Worm (Caenorhabditis elegans): Measurements from ENCODE around the gene vhp-1.

The vhp-1 gene

ce11 chrII:5336660-5337494, 13.8 kb downstream of the vhp-1 start (continued):
- no peak for TF ChIP-seq skn-1 (tag; optimal IDR thresholded peaks at IDR 0.05)
- TF ChIP-seq fkh-10 (GFP tag; optimal IDR thresholded peaks at IDR 0.05): peak; percentile 40
- TF ChIP-seq F26F4.8 (GFP tag; conservative IDR thresholded peaks at IDR 0.05): no peak
- TF ChIP-seq nhr-48 (tag; optimal IDR thresholded peaks at IDR 0.05): peak; percentile 36
- peak; percentile 37 to 59 for TF ChIP-seq mdl-1 (tag; optimal IDR thresholded peaks at IDR 0.05)
- no peak for TF ChIP-seq zfp-3 (GFP tag; conservative IDR thresholded peaks at IDR 0.05)
- TF ChIP-seq nhr-25 (tag; optimal IDR thresholded peaks at IDR 0.05; ENCODE audit: borderline replicate concordance, insufficient read depth): peak; percentile 39
- TF ChIP-seq lir-3 (tag; optimal IDR thresholded peaks at IDR 0.05): no peak
- peak; percentile 29 for TF ChIP-seq ces-1 (GFP tag; optimal IDR thresholded peaks at IDR 0.05)
- no peak for TF ChIP-seq R02D3.7 (tag; optimal IDR thresholded peaks at IDR 0.05)

ce11 chrII:5337495-5337840, 14.4 kb downstream of the vhp-1 start:
- TF ChIP-seq daf-12 (tag; optimal IDR thresholded peaks at IDR 0.05) (no peak), T20F7.1 (GFP tag; optimal IDR thresholded peaks at IDR 0.05) (no peak), F49E8.2 (tag; optimal IDR thresholded peaks at IDR 0.05; ENCODE audit: borderline replicate concordance) (no peak), zip-11 (GFP tag; IDR thresholded peaks at IDR 0.05) (no peak), daf-16 (GFP tag; optimal IDR thresholded peaks at IDR 0.05) (no peak), daf-16 (tag; optimal IDR thresholded peaks at IDR 0.05) (peak; percentile 15), mep-1 (tag; optimal IDR thresholded peaks at IDR 0.05) (peak; percentile 19), unc-62 (GFP tag; optimal IDR thresholded peaks at IDR 0.05 in 1 of 2) (peak in 1 of 2 experiments; percentile 50), unc-62 (tag; optimal IDR thresholded peaks at IDR 0.05) (no peak), nhr-28 (tag; optimal IDR thresholded peaks at IDR 0.05) (peak; percentile 13)

DNA sequence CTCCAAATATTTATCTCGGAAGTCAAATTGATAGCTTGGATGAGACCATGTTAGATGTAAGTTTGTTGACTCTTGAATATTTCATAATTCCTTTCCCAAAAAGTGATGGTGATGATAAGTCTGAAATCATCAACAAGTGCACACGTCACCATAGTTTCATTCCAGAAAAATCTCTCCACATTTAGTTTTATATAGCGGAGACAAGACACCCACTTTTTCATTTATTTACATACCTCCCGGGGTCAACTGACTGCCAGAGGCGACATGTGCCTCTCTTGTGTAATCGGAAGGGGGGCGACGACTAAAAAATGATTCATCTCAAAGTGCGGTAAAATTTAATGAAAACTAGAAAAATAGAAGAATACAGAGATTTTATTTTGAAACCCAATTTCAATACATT, 15.2 kb downstream of the vhp-1 start:
- TF ChIP-seq tra-1 (GFP tag; IDR thresholded peaks at IDR 0.05): 0 out of 2 replicates have a peak, but pooled peaks have one; percentile 20
- TF ChIP-seq lir-3 (tag; optimal IDR thresholded peaks at IDR 0.05): no peak
- TF ChIP-seq ZK337.2 (GFP tag; IDR thresholded peaks at IDR 0.05): no peak
- peak; percentile 73 for TF ChIP-seq dve-1 (tag; optimal IDR thresholded peaks at IDR 0.05; ENCODE audit: insufficient read depth)
- peak in 1 of 2 experiments; percentile 51 for TF ChIP-seq mdl-1 (tag; optimal IDR thresholded peaks at IDR 0.05)
- no peak for TF ChIP-seq pha-4 (GFP tag; IDR thresholded peaks at IDR 0.05)
- TF ChIP-seq pha-4 (tag; optimal IDR thresholded peaks at IDR 0.05): peak; percentile 92
- TF ChIP-seq lsy-2 (tag; optimal IDR thresholded peaks at IDR 0.05): peak in 1 of 2 experiments; percentile 30
- TF ChIP-seq aha-1 (tag): peak; percentile 91
- TF ChIP-seq R02D3.7 (tag; optimal IDR thresholded peaks at IDR 0.05): no peak
- TF ChIP-seq nhr-28 (tag; optimal IDR thresholded peaks at IDR 0.05): peak; percentile 34
- TF ChIP-seq hlh-11 (tag; optimal IDR thresholded peaks at IDR 0.05): peak; percentile 71
- peak in 1 of 2 experiments; percentile 5 for TF ChIP-seq daf-16 (GFP tag; optimal IDR thresholded peaks at IDR 0.05)
- TF ChIP-seq daf-16 (tag; optimal IDR thresholded peaks at IDR 0.05): peak; percentile 86
- no peak for TF ChIP-seq ceh-82 (tag; optimal IDR thresholded peaks at IDR 0.05)
- no peak for TF ChIP-seq ces-1 (GFP tag; optimal IDR thresholded peaks at IDR 0.05)
- TF ChIP-seq jun-1 (tag; optimal IDR thresholded peaks at IDR 0.05): peak; percentile 20
- peak; percentile 31 for TF ChIP-seq ama-1 (optimal IDR thresholded peaks at IDR 0.05)
- peak; percentile 12 for TF ChIP-seq mep-1 (tag; optimal IDR thresholded peaks at IDR 0.05)
- TF ChIP-seq zip-2 (tag; optimal IDR thresholded peaks at IDR 0.05): no peak
- no peak for TF ChIP-seq lim-7 (GFP tag; IDR thresholded peaks at IDR 0.05)
- TF ChIP-seq dmd-8 (GFP tag; IDR thresholded peaks at IDR 0.05): no peak
- peak; percentile 14; the same call in 1 of the 2 replicates for TF ChIP-seq T26A8.4 (GFP tag; IDR thresholded peaks at IDR 0.05)
- peak; percentile 83 for TF ChIP-seq hlh-30 (tag; optimal IDR thresholded peaks at IDR 0.05; ENCODE audit: insufficient read depth)
- no peak for TF ChIP-seq lin-29 (GFP tag; IDR thresholded peaks at IDR 0.05)
- TF ChIP-seq nhr-77 (tag; optimal IDR thresholded peaks at IDR 0.05): peak; percentile 42
- TF ChIP-seq dmd-6 (GFP tag; IDR thresholded peaks at IDR 0.05): peak; percentile 42
- no peak for TF ChIP-seq nhr-48 (tag; optimal IDR thresholded peaks at IDR 0.05)
- no peak for TF ChIP-seq set-16 (GFP tag; IDR thresholded peaks at IDR 0.05)
- TF ChIP-seq lin-38 (GFP tag; IDR thresholded peaks at IDR 0.05): peak; percentile 8; the same call in 1 of the 2 replicates
- TF ChIP-seq mes-2 (tag; optimal IDR thresholded peaks at IDR 0.05; ENCODE audit: poor library complexity, severe bottlenecking): peak; percentile 38
- TF ChIP-seq hmg-1.1 (GFP tag; IDR thresholded peaks at IDR 0.05): peak; percentile 22; the same call in 1 of the 2 replicates
